Fruit fly (Drosophila melanogaster) whole organism, embryonic: ENCODE data around the gene CG31612.

Experiments
- Antp ChIP-seq: fragments of 200-800 bp; sonication (Bioruptor generic); optimal IDR thresholded peaks from 3 replicates; lab custom pipeline; 2016; ENCODE audit warnings: missing biosample characterization, missing genetic modification characterization
- CG10267 ChIP-seq: fragments of 200-800 bp; sonication (Bioruptor generic); optimal IDR thresholded peaks from 2 replicates; lab custom pipeline; 2018; ENCODE audit warnings: missing biosample characterization, mild to moderate bottlenecking, missing genetic modification characterization, moderate library complexity
- CG10321 ChIP-seq: fragments of 200-800 bp; sonication (Bioruptor generic); IDR thresholded peaks from 2 replicates; pipeline ENCODE4 v1.3.6; 2022; ENCODE audit warnings: missing biosample characterization, missing genetic modification characterization
- CG11398 ChIP-seq: fragments of 200-800 bp; sonication (Bioruptor generic); optimal IDR thresholded peaks from 2 replicates; lab custom pipeline; 2016; ENCODE audit warnings: missing biosample characterization, missing genetic modification characterization
- CG11560 ChIP-seq: fragments of 200-800 bp; sonication (Bioruptor generic); IDR thresholded peaks from 3 replicates; pipeline ENCODE4 v1.3.6; 2022; ENCODE audit warnings: missing biosample characterization, missing genetic modification characterization
- CG13123 ChIP-seq: fragments of 200-800 bp; sonication (Bioruptor generic); optimal IDR thresholded peaks from 2 replicates; lab custom pipeline; 2016; ENCODE audit warnings: missing biosample characterization, missing genetic modification characterization
- CG14710 ChIP-seq: fragments of 200-800 bp; sonication (Bioruptor generic); optimal IDR thresholded peaks from 3 replicates; lab custom pipeline; 2019; ENCODE audit warnings: missing biosample characterization, mild to moderate bottlenecking, missing genetic modification characterization, moderate library complexity
- CG15269 ChIP-seq: fragments of 200-800 bp; sonication (Bioruptor generic); optimal IDR thresholded peaks from 2 replicates; lab custom pipeline; 2018; ENCODE audit warnings: missing biosample characterization, mild to moderate bottlenecking, missing genetic modification characterization, moderate library complexity
- CG18599 ChIP-seq: fragments of 200-800 bp; sonication (Bioruptor generic); optimal IDR thresholded peaks from 3 replicates; lab custom pipeline; 2017; ENCODE audit warnings: missing biosample characterization, missing genetic modification characterization, mild to moderate bottlenecking, moderate library complexity, missing genetic modification reagents
- CG4730 ChIP-seq: fragments of 200-800 bp; sonication (Bioruptor generic); IDR thresholded peaks from 2 replicates; pipeline ENCODE4 v1.3.6; 2022; ENCODE audit warnings: missing biosample characterization, missing genetic modification characterization
- CG7928 ChIP-seq: fragments of 200-800 bp; sonication (Bioruptor generic); optimal IDR thresholded peaks from 2 replicates; lab custom pipeline; 2017; ENCODE audit warnings: missing biosample characterization, mild to moderate bottlenecking, missing genetic modification characterization
- CG8359 ChIP-seq: fragments of 200-800 bp; sonication (Bioruptor generic); optimal IDR thresholded peaks from 2 replicates; lab custom pipeline; 2017; ENCODE audit warnings: missing biosample characterization, mild to moderate bottlenecking, missing genetic modification characterization, borderline replicate concordance
- CG8478 ChIP-seq: fragments of >200 bp; optimal IDR thresholded peaks from 2 replicates; lab custom pipeline; 2018
- CG8765 ChIP-seq: fragments of 200-800 bp; sonication (Bioruptor generic); IDR thresholded peaks from 2 replicates; pipeline ENCODE4 v1.3.6; 2022; ENCODE audit warnings: missing biosample characterization, missing genetic modification characterization
- Chrac-16 ChIP-seq: fragments of 200-800 bp; sonication (Bioruptor generic); optimal IDR thresholded peaks from 3 replicates; lab custom pipeline; 2016; ENCODE audit warnings: missing biosample characterization, missing genetic modification characterization
- Dfd ChIP-seq, 2 experiments: fragments of >200 bp; optimal IDR thresholded peaks; 2 replicates each; lab custom pipeline; 2017; ENCODE audit warnings: missing biosample characterization in 2 of 2, missing genetic modification characterization in 2 of 2
- Doc2 ChIP-seq: fragments of 200-800 bp; sonication (Bioruptor generic); IDR thresholded peaks from 2 replicates; pipeline ENCODE4 v1.3.6; 2022; ENCODE audit warnings: missing biosample characterization, missing genetic modification characterization
- Drgx ChIP-seq: fragments of 200-800 bp; sonication (Bioruptor generic); IDR thresholded peaks from 2 replicates; pipeline ENCODE4 v1.3.6; 2022; ENCODE audit warnings: missing biosample characterization, missing genetic modification characterization
- H15 ChIP-seq: fragments of 200-800 bp; sonication (Bioruptor generic); IDR thresholded peaks from 3 replicates; pipeline ENCODE4 v1.3.6; 2022; ENCODE audit warnings: missing biosample characterization, missing genetic modification characterization
- HHEX ChIP-seq: fragments of 200-800 bp; sonication (Bioruptor generic); optimal IDR thresholded peaks from 3 replicates; lab custom pipeline; 2017; ENCODE audit warnings: missing biosample characterization, mild to moderate bottlenecking, missing genetic modification characterization, missing genetic modification reagents
- Lpt ChIP-seq: fragments of >200 bp; optimal IDR thresholded peaks from 2 replicates; lab custom pipeline; 2018; ENCODE audit warnings: missing biosample characterization, missing genetic modification characterization
- MESR4 ChIP-seq: fragments of 200-800 bp; sonication (Bioruptor generic); optimal IDR thresholded peaks from 2 replicates; lab custom pipeline; 2018; ENCODE audit warnings: missing biosample characterization, mild to moderate bottlenecking, missing genetic modification characterization, moderate library complexity
- MTF-1 ChIP-seq: fragments of 200-800 bp; sonication (Bioruptor generic); optimal IDR thresholded peaks from 2 replicates; lab custom pipeline; 2018; ENCODE audit warnings: missing biosample characterization, mild to moderate bottlenecking, missing genetic modification characterization, borderline replicate concordance
- Meics ChIP-seq: fragments of 200-800 bp; sonication (Bioruptor generic); optimal IDR thresholded peaks from 2 replicates; lab custom pipeline; 2017; ENCODE audit warnings: missing biosample characterization, mild to moderate bottlenecking, missing genetic modification characterization
- Nf-YB ChIP-seq: fragments of 200-800 bp; sonication (Bioruptor generic); optimal IDR thresholded peaks from 3 replicates; lab custom pipeline; 2019; ENCODE audit warnings: missing biosample characterization, mild to moderate bottlenecking, missing genetic modification characterization, moderate library complexity
- Pdp1 ChIP-seq, 2 experiments: fragments of 200-800 bp; sonication (Bioruptor generic); optimal IDR thresholded peaks; 3 replicates each; lab custom pipeline; 2016; ENCODE audit warnings: missing biosample characterization in 2 of 2, missing genetic modification characterization in 2 of 2, mild to moderate bottlenecking in 1 of 2, moderate library complexity in 1 of 2
- Poxn ChIP-seq: fragments of 200-800 bp; sonication (Bioruptor generic); IDR thresholded peaks from 2 replicates; pipeline ENCODE4 v1.3.6; 2022; ENCODE audit warnings: missing biosample characterization, missing genetic modification characterization
- Sox102F ChIP-seq: fragments of 200-800 bp; sonication (Bioruptor generic); optimal IDR thresholded peaks from 2 replicates; lab custom pipeline; 2018; ENCODE audit warnings: missing biosample characterization, mild to moderate bottlenecking, missing genetic modification characterization, moderate library complexity
- Trl ChIP-seq, 3 experiments: fragments of >200 bp in 2 of 3; fragments of 200-800 bp in 1 of 3; sonication (Bioruptor generic) in 1 of 3; optimal IDR thresholded peaks; 2 replicates in 1 of 3; 3 replicates in 2 of 3; lab custom pipeline; 2016 to 2017; ENCODE audit warnings: missing biosample characterization in 1 of 3, missing genetic modification characterization in 1 of 3
- chif ChIP-seq, 2 experiments: fragments of 200-800 bp; sonication (Bioruptor generic); optimal IDR thresholded peaks; 3 replicates each; lab custom pipeline; 2016; ENCODE audit warnings: missing biosample characterization in 2 of 2, missing genetic modification characterization in 2 of 2
- dan ChIP-seq: fragments of 200-800 bp; sonication (Bioruptor generic); IDR thresholded peaks from 2 replicates; pipeline ENCODE4 v1.3.6; 2022; ENCODE audit warnings: missing biosample characterization, missing genetic modification characterization
- dm ChIP-seq: fragments of 200-800 bp; sonication (Bioruptor generic); optimal IDR thresholded peaks from 3 replicates; lab custom pipeline; 2016; ENCODE audit warnings: missing biosample characterization, missing genetic modification characterization
- ems ChIP-seq: fragments of 200-800 bp; sonication (Bioruptor generic); optimal IDR thresholded peaks from 3 replicates; lab custom pipeline; 2016; ENCODE audit warnings: missing biosample characterization, missing genetic modification characterization
- gem ChIP-seq: fragments of 200-800 bp; sonication (Bioruptor generic); optimal IDR thresholded peaks from 2 replicates; lab custom pipeline; 2019; ENCODE audit warnings: missing biosample characterization, mild to moderate bottlenecking, missing genetic modification characterization, moderate library complexity
- grau ChIP-seq: fragments of 200-800 bp; optimal IDR thresholded peaks from 3 replicates; lab custom pipeline; 2019; ENCODE audit warnings: missing biosample characterization, mild to moderate bottlenecking, missing genetic modification characterization, moderate library complexity
- gt ChIP-seq: fragments of 200-800 bp; sonication (Bioruptor generic); IDR thresholded peaks from 2 replicates; pipeline ENCODE4 v1.3.6; 2022; ENCODE audit warnings: missing biosample characterization, missing genetic modification characterization
- her ChIP-seq: fragments of 200-800 bp; sonication (Bioruptor generic); optimal IDR thresholded peaks from 2 replicates; lab custom pipeline; 2016; ENCODE audit warnings: missing biosample characterization, missing genetic modification characterization
- klu ChIP-seq: fragments of 200-800 bp; sonication (Bioruptor generic); IDR thresholded peaks from 2 replicates; pipeline ENCODE4 v1.3.6; 2022; ENCODE audit warnings: missing biosample characterization, missing genetic modification characterization
- nmo ChIP-seq: fragments of 200-800 bp; sonication (Bioruptor generic); optimal IDR thresholded peaks from 2 replicates; lab custom pipeline; 2018; ENCODE audit warnings: missing biosample characterization, mild to moderate bottlenecking, missing genetic modification characterization, moderate library complexity
- odd ChIP-seq: fragments of 200-800 bp; sonication (Bioruptor generic); optimal IDR thresholded peaks from 2 replicates; lab custom pipeline; 2017; ENCODE audit warnings: missing biosample characterization, mild to moderate bottlenecking, missing genetic modification characterization
- pb ChIP-seq: fragments of 200-800 bp; sonication (Bioruptor generic); optimal IDR thresholded peaks from 3 replicates; lab custom pipeline; 2016; ENCODE audit warnings: missing biosample characterization, missing genetic modification characterization
- peb ChIP-seq: fragments of 200-800 bp; sonication (Bioruptor generic); IDR thresholded peaks from 2 replicates; pipeline ENCODE4 v1.3.6; 2022; ENCODE audit warnings: missing biosample characterization, missing genetic modification characterization
- pnt ChIP-seq: fragments of 200-800 bp; sonication (Bioruptor generic); optimal IDR thresholded peaks from 3 replicates; lab custom pipeline; 2016; ENCODE audit warnings: missing biosample characterization, missing genetic modification characterization
- pros ChIP-seq: fragments of 200-800 bp; sonication (Bioruptor generic); optimal IDR thresholded peaks from 3 replicates; lab custom pipeline; 2019; ENCODE audit warnings: missing biosample characterization, mild to moderate bottlenecking, missing genetic modification characterization, moderate library complexity
- psq ChIP-seq: fragments of 200-800 bp; sonication (Bioruptor generic); optimal IDR thresholded peaks from 2 replicates; lab custom pipeline; 2017; ENCODE audit warnings: missing biosample characterization, missing genetic modification characterization
- row ChIP-seq: fragments of 200-800 bp; sonication (Bioruptor generic); IDR thresholded peaks from 3 replicates; pipeline ENCODE4 v1.3.6; 2022; ENCODE audit warnings: missing biosample characterization, missing genetic modification characterization
- sens ChIP-seq: fragments of 200-800 bp; sonication (Bioruptor generic); peaks from one replicate; lab custom pipeline; 2016; ENCODE audit warnings: missing biosample characterization, missing genetic modification characterization
- slou ChIP-seq: fragments of 200-800 bp; sonication (Bioruptor generic); optimal IDR thresholded peaks from 3 replicates; lab custom pipeline; 2016; ENCODE audit warnings: missing biosample characterization, missing genetic modification characterization
- sna ChIP-seq: fragments of 200-800 bp; sonication (Bioruptor generic); IDR thresholded peaks from 2 replicates; pipeline ENCODE4 v1.3.6; 2022; ENCODE audit warnings: missing biosample characterization, missing genetic modification characterization; ENCODE audit not compliant: partially characterized antibody
- sr ChIP-seq: fragments of 200-800 bp; sonication (Bioruptor generic); IDR thresholded peaks from 3 replicates; pipeline ENCODE4 v1.3.6; 2022; ENCODE audit warnings: missing biosample characterization, missing genetic modification characterization
- wek ChIP-seq: fragments of 200-800 bp; sonication (Bioruptor generic); optimal IDR thresholded peaks from 3 replicates; lab custom pipeline; 2018; ENCODE audit warnings: missing biosample characterization, mild to moderate bottlenecking, missing genetic modification characterization, moderate library complexity

The CG31612 gene

DNA sequence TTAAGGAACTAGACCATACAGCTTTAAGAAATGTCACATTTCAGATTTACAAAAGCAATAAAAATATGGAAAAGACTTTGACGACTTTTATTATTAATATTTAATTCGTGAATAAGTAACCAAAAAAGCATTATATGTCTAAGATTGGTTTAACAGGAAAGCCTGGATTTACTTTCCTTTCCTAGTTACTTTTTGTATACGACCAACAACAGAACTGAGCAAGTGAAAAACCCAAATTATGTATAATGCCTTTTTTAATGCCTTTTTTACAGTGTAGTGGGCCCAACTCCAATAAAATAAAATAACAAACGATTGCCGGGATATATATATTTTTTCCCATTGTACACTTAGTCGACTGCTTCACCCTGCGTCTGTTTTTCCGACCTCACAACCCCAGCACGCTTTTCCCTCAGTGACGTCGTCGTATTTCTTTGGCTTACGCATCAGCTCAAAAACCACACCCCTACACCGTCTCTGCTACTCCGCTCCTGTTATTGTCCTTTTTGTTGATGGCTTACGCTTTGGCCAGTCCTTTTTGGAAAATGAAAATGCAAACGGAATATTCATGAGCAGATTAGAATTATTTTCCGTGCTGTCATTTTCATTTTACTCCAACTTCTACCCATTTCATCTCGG, 10.3 kb downstream of the CG31612 start:
- TF ChIP-seq Nf-YB (GFP tag; lab: Kevin White, UChicago) (no peak), Lpt (GFP tag; lab: Kevin White, UChicago) (no peak), Trl (optimal IDR thresholded peaks at IDR 0.05; lab: Kevin White, UChicago) (no peak), Trl (GFP tag; optimal IDR thresholded peaks at IDR 0.05; lab: Kevin White, UChicago) (no peak), CG18599 (peak; percentile 40), Poxn (GFP tag; lab: Robert Waterston, UW) (no peak), nmo (GFP tag; lab: Kevin White, UChicago) (peak; percentile 45), row (GFP tag; lab: Robert Waterston, UW) (0 out of 3 replicates have a peak, but pooled peaks have one; percentile 16), Dfd (GFP tag; optimal IDR thresholded peaks at IDR 0.05; lab: Kevin White, UChicago) (no peak), Pdp1 (GFP tag; optimal IDR thresholded peaks at IDR 0.05; lab: Kevin White, UChicago) (peak in 1 of 2 experiments; percentile 9), dm (GFP tag; lab: Kevin White, UChicago) (no peak), sr (no peak), slou (GFP tag; lab: Kevin White, UChicago) (peak; percentile 20), grau (tag; lab: Kevin White, UChicago) (no peak), pb (GFP tag; lab: Kevin White, UChicago) (no peak), CG8478 (no peak), psq (GFP tag; lab: Kevin White, UChicago) (no peak), odd (GFP tag; lab: Kevin White, UChicago) (no peak), CG14710 (tag; lab: Kevin White, UChicago) (peak; percentile 18), peb (GFP tag; lab: Robert Waterston, UW) (no peak), sens (peak; percentile 82), CG13123 (GFP tag; lab: Kevin White, UChicago) (no peak), Sox102F (GFP tag; lab: Kevin White, UChicago) (no peak), pros (peak; percentile 60), HHEX (no peak), klu (GFP tag; lab: Robert Waterston, UW) (no peak), ems (GFP tag; lab: Kevin White, UChicago) (no peak), gt (no peak), CG8359 (GFP tag; lab: Kevin White, UChicago) (no peak), chif (GFP tag; optimal IDR thresholded peaks at IDR 0.05; lab: Kevin White, UChicago) (no peak), MTF-1 (GFP tag; lab: Kevin White, UChicago) (no peak), MESR4 (GFP tag; lab: Kevin White, UChicago) (no peak), CG10267 (no peak), H15 (GFP tag; lab: Robert Waterston, UW) (no peak), dan (GFP tag; lab: Robert Waterston, UW) (no peak), CG7928 (GFP tag; lab: Kevin White, UChicago) (no peak), CG10321 (GFP tag; lab: Robert Waterston, UW) (no peak), wek (no peak), Doc2 (GFP tag; lab: Robert Waterston, UW) (no peak), CG8765 (GFP tag; lab: Robert Waterston, UW) (no peak), Drgx (GFP tag; lab: Robert Waterston, UW) (no peak), her (GFP tag; lab: Kevin White, UChicago) (no peak), pnt (GFP tag; lab: Kevin White, UChicago) (no peak), sna (GFP tag; lab: Robert Waterston, UW) (no peak), CG11560 (tag; lab: Robert Waterston, UW) (no peak), gem (tag; lab: Kevin White, UChicago) (peak; percentile 48), Chrac-16 (GFP tag; lab: Kevin White, UChicago) (no peak), CG15269 (tag; lab: Kevin White, UChicago) (peak; percentile 4), Antp (GFP tag; lab: Kevin White, UChicago) (no peak), CG11398 (GFP tag; lab: Kevin White, UChicago) (no peak), Meics (GFP tag; lab: Kevin White, UChicago) (peak; percentile 27), CG4730 (GFP tag; lab: Robert Waterston, UW) (no peak)
